Worm (Caenorhabditis elegans): ENCODE results near the gene srw-77.

- TF ChIP-seq hnd-1 (tag; optimal IDR thresholded peaks at IDR 0.05) (no peak), ama-1 (optimal IDR thresholded peaks at IDR 0.05) (no peak), pes-1 (GFP tag; IDR thresholded peaks at IDR 0.05) (no peak), tbx-11 (GFP tag; IDR thresholded peaks at IDR 0.05) (no peak), hmbx-1 (tag; optimal IDR thresholded peaks at IDR 0.05) (no peak), aly-1 (tag; optimal IDR thresholded peaks at IDR 0.05) (no peak), tra-4 (tag; optimal IDR thresholded peaks at IDR 0.05) (no peak), flt-1 (GFP tag; IDR thresholded peaks at IDR 0.05) (no peak), B0310.2 (tag; optimal IDR thresholded peaks at IDR 0.05) (no peak), ets-7 (tag; optimal IDR thresholded peaks at IDR 0.05) (no peak)
Observed at ce11 chrV:16628991-16629390, 14.5 kb downstream of the srw-77 start, which contains the start of gene W06G6.2.
